Worm (Caenorhabditis elegans) whole organism, L2 larva: ENCODE data around the gene F20D6.2.

ENCODE experiments used
- ZK546.5 ChIP-seq: sonication (generic microtip); optimal IDR thresholded peaks from 2 replicates; lab custom pipeline; 2017; ENCODE audit warnings: missing biosample characterization, missing genetic modification characterization
- lin-13 ChIP-seq: fragments of 150-350 bp; optimal IDR thresholded peaks from 2 replicates; lab custom pipeline; 2014; ENCODE audit warnings: missing biosample characterization, missing genetic modification reagents, missing genetic modification characterization

DNA sequence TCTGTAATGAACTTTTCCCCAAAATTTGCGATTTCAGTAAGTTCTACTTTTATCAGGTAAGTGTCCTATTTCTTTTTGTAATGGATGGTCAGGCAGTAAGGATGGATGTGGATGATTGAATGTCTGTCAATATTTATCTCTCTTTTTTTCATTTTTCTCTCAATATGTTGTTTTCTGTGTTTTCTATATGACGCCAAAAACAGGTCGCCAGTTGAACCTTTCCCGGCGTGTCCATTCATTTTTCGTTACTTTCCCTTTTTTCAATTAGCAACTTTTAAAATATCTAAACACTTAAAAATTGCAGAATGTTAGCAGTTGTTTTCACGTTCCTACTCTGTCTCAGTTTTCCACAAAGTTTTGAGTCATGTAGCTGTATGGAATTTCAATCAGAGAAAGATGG, 21.1 kb downstream of the F20D6.2 start, which contains the start of gene timp-1:
- TF ChIP-seq ZK546.5 (no peak), lin-13 (GFP tag; lab: Kevin White, UChicago) (no peak)
